Worm (Caenorhabditis elegans) whole organism, midembryonic: ENCODE measurements around the gene tsp-13.
A peak's percentile ranks its signal among the peaks of the same experiment; 100 is the strongest.

Source experiments
- T22C8.4 ChIP-seq: fragments of 200-800 bp; sonication (Bioruptor generic); IDR thresholded peaks from 2 replicates; pipeline ENCODE4 v1.3.6; 2022; ENCODE audit warnings: missing genetic modification characterization, missing compliant biosample characterization
- cog-1 ChIP-seq: sonication (generic microtip); optimal IDR thresholded peaks from 2 replicates; lab custom pipeline; 2016; ENCODE audit warnings: missing genetic modification characterization, missing compliant biosample characterization
- flt-1 ChIP-seq: fragments of 200-800 bp; sonication (Bioruptor generic); IDR thresholded peaks from 2 replicates; pipeline ENCODE4 v1.3.6; 2022; ENCODE audit warnings: missing genetic modification characterization, missing compliant biosample characterization
- klf-2 ChIP-seq: fragments of 200-800 bp; sonication (Bioruptor generic); conservative IDR thresholded peaks from 2 replicates; pipeline ENCODE4 v1.3.6; 2022; ENCODE audit warnings: missing genetic modification reagents, missing genetic modification characterization, missing compliant biosample characterization
- ref-1 ChIP-seq: fragments of 200-800 bp; sonication (Bioruptor generic); conservative IDR thresholded peaks from 2 replicates; pipeline ENCODE4 v1.3.6; 2022; ENCODE audit warnings: missing genetic modification reagents, missing genetic modification characterization, missing compliant biosample characterization
- tab-1 ChIP-seq: fragments of 200-800 bp; sonication (Bioruptor generic); IDR thresholded peaks from 2 replicates; pipeline ENCODE4 v1.3.6; 2022; ENCODE audit warnings: missing genetic modification characterization, missing compliant biosample characterization
- ztf-23 ChIP-seq: fragments of 200-800 bp; sonication (Bioruptor generic); IDR thresholded peaks from 2 replicates; pipeline ENCODE4 v1.3.6; 2022; ENCODE audit warnings: missing genetic modification reagents, missing genetic modification characterization, missing compliant biosample characterization

DNA sequence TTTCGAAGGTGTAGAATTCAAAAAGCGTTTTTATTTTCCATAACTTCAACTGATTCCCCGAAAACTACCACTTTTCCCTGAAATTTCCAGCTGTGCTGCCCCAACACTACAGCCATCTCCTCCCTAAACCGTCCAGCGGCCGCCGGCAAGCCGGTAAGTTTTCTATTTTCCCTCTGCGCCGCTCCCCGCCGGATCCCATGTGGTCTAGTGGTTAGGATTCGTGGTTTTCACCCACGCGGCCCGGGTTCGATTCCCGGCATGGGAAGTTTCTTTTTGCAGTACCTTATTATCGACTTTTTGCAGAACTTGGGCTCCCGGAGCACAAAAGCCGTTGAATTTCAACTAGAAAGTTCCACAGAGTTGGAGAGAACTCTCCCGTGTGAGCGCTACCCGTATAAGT is 11.3 kb upstream of the tsp-13 start:
- TF ChIP-seq tab-1 (no peak), flt-1 (GFP tag; lab: Robert Waterston, UW) (peak; percentile 44; the same call in 1 of the 2 replicates), klf-2 (GFP tag; lab: Robert Waterston, UW) (no peak), cog-1 (tag; lab: Kevin White, UChicago) (no peak), T22C8.4 (GFP tag; lab: Robert Waterston, UW) (no peak; the same call in 1 of the 2 replicates), ztf-23 (GFP tag; lab: Robert Waterston, UW) (peak; percentile 49; the same call in 1 of the 2 replicates), ref-1 (GFP tag; lab: Robert Waterston, UW) (no peak)
